Worm (Caenorhabditis elegans) whole organism, young adult: ENCODE data around the gene T07A5.7.
A peak's percentile ranks its signal among the peaks of the same experiment; 100 is the strongest.

Experiments used
- aptf-2 ChIP-seq: fragments of 200-800 bp; sonication (Bioruptor generic); conservative IDR thresholded peaks from 2 replicates; pipeline ENCODE4 v1.3.6; 2022; ENCODE audit warnings: missing genetic modification reagents, missing genetic modification characterization, missing compliant biosample characterization
- madf-10 ChIP-seq: sonication (generic microtip); optimal IDR thresholded peaks from 2 replicates; lab custom pipeline; 2016; ENCODE audit warnings: mild to moderate bottlenecking, missing genetic modification characterization, missing compliant biosample characterization
- mcd-1 ChIP-seq: fragments of 200-800 bp; sonication (Bioruptor generic); IDR thresholded peaks from 2 replicates; pipeline ENCODE4 v1.3.6; 2022; ENCODE audit warnings: missing genetic modification reagents, missing genetic modification characterization, missing compliant biosample characterization
- nfya-2 ChIP-seq: fragments of 200-800 bp; sonication (Bioruptor generic); IDR thresholded peaks from 2 replicates; pipeline ENCODE4 v1.3.6; 2022; ENCODE audit warnings: missing genetic modification reagents, missing genetic modification characterization, missing compliant biosample characterization
- nhr-90 ChIP-seq: sonication (generic microtip); optimal IDR thresholded peaks from 2 replicates; lab custom pipeline; 2016; ENCODE audit warnings: missing genotype, mild to moderate bottlenecking, missing genetic modification characterization, missing compliant biosample characterization
- sea-2 ChIP-seq: fragments of 200-800 bp; sonication (Bioruptor generic); IDR thresholded peaks from 2 replicates; pipeline ENCODE4 v1.3.6; 2022; ENCODE audit warnings: missing genetic modification characterization, missing compliant biosample characterization

DNA sequence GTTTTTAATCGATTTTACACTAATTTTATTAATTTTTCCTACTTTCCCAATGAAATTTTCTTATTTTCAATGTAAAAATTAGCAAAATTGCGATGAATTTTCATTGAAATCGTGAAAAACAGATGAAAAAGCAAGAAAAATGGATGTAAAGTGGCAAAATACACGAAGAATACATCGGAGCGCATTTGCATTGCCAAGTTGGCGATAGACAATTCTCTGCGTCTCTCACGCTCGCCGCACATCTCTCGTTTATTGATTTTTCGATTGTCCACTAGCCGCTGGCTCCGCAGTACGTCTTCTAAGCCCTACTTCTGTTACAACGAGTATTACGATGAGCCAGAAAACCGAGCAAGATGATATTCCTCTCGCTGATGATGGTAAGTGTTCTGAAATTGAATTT lies 7.8 kb upstream of the T07A5.7 start, which contains the start of gene unc-69:
- TF ChIP-seq aptf-2 (GFP tag; lab: Robert Waterston, UW) (no peak), sea-2 (GFP tag; lab: Robert Waterston, UW) (no peak), nfya-2 (GFP tag; lab: Robert Waterston, UW) (no peak), mcd-1 (GFP tag; lab: Robert Waterston, UW) (peak; percentile 88), madf-10 (tag; lab: Kevin White, UChicago) (no peak), nhr-90 (tag; lab: Kevin White, UChicago) (no peak)
